Worm (Caenorhabditis elegans) whole organism, L1 larva: ENCODE data around the gene gegf-1.

ENCODE experiments used
- C16A3.4 ChIP-seq: fragments of 150-350 bp; optimal IDR thresholded peaks from 2 replicates; lab custom pipeline; 2014; ENCODE audit warnings: missing biosample characterization, missing genetic modification characterization
- F16B12.6 ChIP-seq: fragments of 150-350 bp; optimal IDR thresholded peaks from 2 replicates; lab custom pipeline; 2014; ENCODE audit warnings: missing biosample characterization, missing genetic modification characterization
- Y116A8C.19 ChIP-seq: sonication (generic microtip); optimal IDR thresholded peaks from 2 replicates; lab custom pipeline; 2016; ENCODE audit warnings: missing compliant biosample characterization, missing genetic modification characterization, borderline replicate concordance
- aha-1 ChIP-seq: fragments of 150-350 bp; optimal IDR thresholded peaks from 2 replicates; lab custom pipeline; 2014; ENCODE audit warnings: missing biosample characterization, missing genetic modification characterization
- blmp-1 ChIP-seq: fragments of 150-350 bp; optimal IDR thresholded peaks from 2 replicates; lab custom pipeline; 2014; ENCODE audit warnings: missing biosample characterization, missing genetic modification characterization
- ceh-8 ChIP-seq: fragments of 200-800 bp; sonication (Bioruptor generic); optimal IDR thresholded peaks from 2 replicates; lab custom pipeline; 2018; ENCODE audit warnings: mild to moderate bottlenecking, missing genetic modification characterization, moderate library complexity, missing compliant biosample characterization
- ceh-82 ChIP-seq, 3 experiments: fragments of 150-350 bp in 1 of 3; sonication (generic microtip) in 2 of 3; optimal IDR thresholded peaks; 2 replicates each; lab custom pipeline; 2014 to 2017; ENCODE audit warnings: missing biosample characterization in 3 of 3, missing genetic modification characterization in 3 of 3
- ceh-88 ChIP-seq: fragments of 200-800 bp; sonication (Bioruptor generic); IDR thresholded peaks from 2 replicates; pipeline ENCODE4 v1.3.6; 2022; ENCODE audit warnings: missing genetic modification characterization, missing compliant biosample characterization
- dpl-1 ChIP-seq, 3 experiments: fragments of 150-350 bp in 2 of 3; sonication (generic microtip) in 1 of 3; optimal IDR thresholded peaks; 2 replicates each; lab custom pipeline; 2014 to 2017; ENCODE audit warnings: missing biosample characterization in 3 of 3, missing genetic modification characterization in 3 of 3, missing genetic modification reagents in 3 of 3
- dsc-1 ChIP-seq: sonication (generic microtip); optimal IDR thresholded peaks from 2 replicates; lab custom pipeline; 2016; ENCODE audit warnings: mild to moderate bottlenecking, missing genetic modification characterization, missing compliant biosample characterization
- egl-13 ChIP-seq: sonication (generic microtip); optimal IDR thresholded peaks from 2 replicates; lab custom pipeline; 2016; ENCODE audit warnings: missing genotype, missing genetic modification reagents, missing genetic modification characterization, missing compliant biosample characterization
- elt-3 ChIP-seq, 6 experiments: fragments of 150-350 bp in 1 of 6; sonication (generic microtip); optimal IDR thresholded peaks; 2 replicates each; lab custom pipeline; 2017 to 2018; ENCODE audit warnings: missing biosample characterization in 6 of 6, missing genetic modification characterization in 6 of 6, inconsistent platforms in 1 of 6
- ets-5 ChIP-seq: fragments of 200-800 bp; sonication (Bioruptor generic); IDR thresholded peaks from 2 replicates; pipeline ENCODE4 v1.3.6; 2022; ENCODE audit warnings: missing genetic modification characterization, missing compliant biosample characterization
- fkh-8 ChIP-seq: sonication (generic microtip); optimal IDR thresholded peaks from 2 replicates; lab custom pipeline; 2016; ENCODE audit warnings: mild to moderate bottlenecking, missing genetic modification characterization, missing compliant biosample characterization
- hlh-17 ChIP-seq: fragments of 200-800 bp; sonication (Bioruptor generic); optimal IDR thresholded peaks from 2 replicates; lab custom pipeline; 2018; ENCODE audit warnings: missing genetic modification characterization, mild to moderate bottlenecking, missing compliant biosample characterization, moderate library complexity, borderline replicate concordance
- hlh-4 ChIP-seq: sonication (generic microtip); optimal IDR thresholded peaks from 2 replicates; lab custom pipeline; 2016; ENCODE audit warnings: mild to moderate bottlenecking, missing genetic modification characterization, missing compliant biosample characterization
- hpl-2 ChIP-seq: fragments of 150-350 bp; optimal IDR thresholded peaks from 2 replicates; lab custom pipeline; 2014; ENCODE audit warnings: missing biosample characterization, missing genetic modification reagents, missing genetic modification characterization
- irx-1 ChIP-seq: sonication (generic microtip); optimal IDR thresholded peaks from 2 replicates; lab custom pipeline; 2016; ENCODE audit warnings: missing genetic modification characterization, missing compliant biosample characterization
- lin-14 ChIP-seq: fragments of 200-800 bp; sonication (Bioruptor generic); optimal IDR thresholded peaks from 2 replicates; lab custom pipeline; 2018; ENCODE audit warnings: mild to moderate bottlenecking, missing genetic modification characterization, moderate library complexity, missing compliant biosample characterization
- lin-35 ChIP-seq, 2 experiments: fragments of 150-350 bp; optimal IDR thresholded peaks; 2 replicates each; lab custom pipeline; 2014; ENCODE audit warnings: missing biosample characterization in 2 of 2, missing genetic modification characterization in 2 of 2, missing genetic modification reagents in 2 of 2
- mdl-1 ChIP-seq, 2 experiments: fragments of 150-350 bp; optimal IDR thresholded peaks; 2 replicates each; lab custom pipeline; 2014 to 2017; ENCODE audit warnings: missing biosample characterization in 2 of 2, missing genetic modification characterization in 2 of 2, inconsistent platforms in 1 of 2
- mef-2 ChIP-seq: fragments of 150-350 bp; optimal IDR thresholded peaks from 2 replicates; lab custom pipeline; 2014; ENCODE audit warnings: missing biosample characterization, missing genetic modification characterization
- mep-1 ChIP-seq: fragments of 150-350 bp; optimal IDR thresholded peaks from 2 replicates; lab custom pipeline; 2014; ENCODE audit warnings: missing biosample characterization, missing genetic modification characterization
- nhr-20 ChIP-seq: sonication (generic microtip); optimal IDR thresholded peaks from 2 replicates; lab custom pipeline; 2016; ENCODE audit warnings: mild to moderate bottlenecking, missing genetic modification characterization, missing compliant biosample characterization
- nhr-237 ChIP-seq: fragments of 150-350 bp; optimal IDR thresholded peaks from 2 replicates; lab custom pipeline; 2014; ENCODE audit warnings: missing biosample characterization, missing genetic modification characterization
- nhr-28 ChIP-seq: fragments of 150-350 bp; optimal IDR thresholded peaks from 2 replicates; lab custom pipeline; 2014; ENCODE audit warnings: missing biosample characterization, missing genetic modification characterization
- nhr-77 ChIP-seq: fragments of 150-350 bp; optimal IDR thresholded peaks from 2 replicates; lab custom pipeline; 2014; ENCODE audit warnings: missing biosample characterization, missing genetic modification characterization
- nhr-85 ChIP-seq: sonication (generic microtip); peaks from one replicate; lab custom pipeline; 2016; ENCODE audit warnings: missing genetic modification characterization, inconsistent platforms, missing compliant biosample characterization
- rnt-1 ChIP-seq: sonication (generic microtip); optimal IDR thresholded peaks from 2 replicates; lab custom pipeline; 2016; ENCODE audit warnings: mild to moderate bottlenecking, missing genetic modification characterization, moderate library complexity, missing compliant biosample characterization
- skn-1 ChIP-seq: fragments of 150-350 bp; optimal IDR thresholded peaks from 2 replicates; lab custom pipeline; 2014; ENCODE audit warnings: missing biosample characterization, missing genetic modification characterization
- snpc-4 ChIP-seq: fragments of 150-350 bp; optimal IDR thresholded peaks from 2 replicates; lab custom pipeline; 2014; ENCODE audit warnings: missing biosample characterization, missing genetic modification characterization
- snu-23 ChIP-seq: sonication (generic microtip); optimal IDR thresholded peaks from 2 replicates; lab custom pipeline; 2016; ENCODE audit warnings: missing genetic modification characterization, missing compliant biosample characterization
- sup-37 ChIP-seq: fragments of 200-800 bp; sonication (Bioruptor generic); optimal IDR thresholded peaks from 2 replicates; lab custom pipeline; 2018; ENCODE audit warnings: mild to moderate bottlenecking, missing genetic modification characterization, missing compliant biosample characterization
- tbx-2 ChIP-seq: sonication (generic microtip); optimal IDR thresholded peaks from 2 replicates; lab custom pipeline; 2016; ENCODE audit warnings: missing genetic modification characterization, missing compliant biosample characterization
- unc-130 ChIP-seq: fragments of 150-350 bp; optimal IDR thresholded peaks from 2 replicates; lab custom pipeline; 2017; ENCODE audit warnings: missing biosample characterization, missing genetic modification characterization, inconsistent platforms
- ztf-11 ChIP-seq, 2 experiments: sonication (generic microtip); optimal IDR thresholded peaks; 2 replicates each; lab custom pipeline; 2016 to 2017; ENCODE audit warnings: missing genetic modification characterization in 2 of 2, missing biosample characterization in 1 of 2, missing compliant biosample characterization in 1 of 2

The gegf-1 gene

DNA sequence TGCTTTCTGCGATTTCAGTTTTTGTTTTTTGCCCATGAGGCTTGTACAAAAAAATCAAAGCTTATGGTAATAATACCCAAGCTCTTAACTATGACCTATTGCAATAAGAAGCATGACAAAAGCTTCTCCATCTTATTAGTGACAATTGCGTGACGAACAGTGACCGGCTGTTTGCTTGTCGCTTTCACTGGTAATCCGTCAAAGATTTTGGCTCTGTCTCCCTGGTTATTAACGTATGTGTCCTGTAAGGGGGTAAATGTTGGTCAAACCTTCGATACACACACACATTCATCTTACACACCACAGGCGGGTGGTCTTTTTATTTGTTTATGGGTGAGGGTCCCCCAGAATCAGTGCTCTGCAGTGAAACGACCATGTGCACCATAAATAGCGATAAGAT is 16.4 kb upstream of the gegf-1 start (continued):
- TF ChIP-seq ets-5 (GFP tag; lab: Robert Waterston, UW) (no peak), dpl-1 (GFP tag; optimal IDR thresholded peaks at IDR 0.05; lab: Kevin White, UChicago) (no peak), sup-37 (no peak), snu-23 (no peak), snpc-4 (tag; lab: Kevin White, UChicago) (no peak), lin-35 (GFP tag; optimal IDR thresholded peaks at IDR 0.05; lab: Kevin White, UChicago) (no peak), ceh-88 (GFP tag; lab: Robert Waterston, UW) (no peak), tbx-2 (tag; lab: Kevin White, UChicago) (peak; percentile 22)

- TF ChIP-seq ztf-11 (tag; optimal IDR thresholded peaks at IDR 0.05; lab: Kevin White, UChicago) (no peak), nhr-28 (tag; lab: Kevin White, UChicago) (no peak), mef-2 (tag; lab: Kevin White, UChicago) (no peak), fkh-8 (tag; lab: Kevin White, UChicago) (no peak), hlh-17 (no peak), hpl-2 (GFP tag; lab: Kevin White, UChicago) (no peak), elt-3 (tag; optimal IDR thresholded peaks at IDR 0.05; lab: Kevin White, UChicago) (no peak), dpl-1 (GFP tag; optimal IDR thresholded peaks at IDR 0.05; lab: Kevin White, UChicago) (no peak), ceh-8 (no peak), egl-13 (tag; lab: Kevin White, UChicago) (no peak), Y116A8C.19 (tag; lab: Kevin White, UChicago) (no peak), unc-130 (tag; lab: Kevin White, UChicago) (no peak), sup-37 (no peak), skn-1 (tag; lab: Kevin White, UChicago) (no peak), irx-1 (tag; lab: Kevin White, UChicago) (no peak), nhr-20 (tag; lab: Kevin White, UChicago) (no peak), nhr-237 (tag; lab: Kevin White, UChicago) (no peak)
Observed at ce11 chrIV:172990-173389, 15.3 kb upstream of the gegf-1 start.

DNA sequence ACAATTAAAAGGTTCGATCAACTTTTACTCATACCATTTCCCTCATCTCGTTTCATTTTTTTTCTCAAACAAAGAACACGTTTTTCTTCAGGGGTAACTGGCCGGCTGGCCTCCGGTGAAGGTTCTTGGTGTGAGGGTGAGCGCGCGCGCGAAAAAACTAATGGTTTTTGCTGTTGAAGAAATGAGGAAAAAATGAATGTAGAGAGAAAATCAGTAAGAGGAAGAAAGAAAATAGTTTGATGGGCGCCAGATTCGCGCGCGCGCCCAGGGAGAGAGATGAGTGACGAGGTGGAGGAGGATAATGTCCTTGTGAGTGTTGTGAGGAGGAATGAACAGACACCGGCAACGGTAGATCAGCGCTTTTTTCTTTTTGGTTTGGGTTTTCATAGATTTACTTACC is 13.3 kb upstream of the gegf-1 start:
- TF ChIP-seq lin-14 (GFP tag; lab: Kevin White, UChicago) = peak; percentile 74
- peak in 1 of 2 experiments; percentile 40 for TF ChIP-seq lin-35 (GFP tag; optimal IDR thresholded peaks at IDR 0.05; lab: Kevin White, UChicago)
- TF ChIP-seq mdl-1 (tag; optimal IDR thresholded peaks at IDR 0.05; lab: Kevin White, UChicago) = no peak
- TF ChIP-seq ceh-82 (tag; optimal IDR thresholded peaks at IDR 0.05; lab: Kevin White, UChicago) = peak in 1 of 3 experiments; percentile 10
- peak; percentile 12 for TF ChIP-seq nhr-20 (tag; lab: Kevin White, UChicago)
- peak; percentile 89 for TF ChIP-seq blmp-1
- no peak for TF ChIP-seq C16A3.4 (tag; lab: Kevin White, UChicago)
- peak in 1 of 3 experiments; percentile 38 for TF ChIP-seq dpl-1 (GFP tag; optimal IDR thresholded peaks at IDR 0.05; lab: Kevin White, UChicago)
- TF ChIP-seq snu-23 = peak; percentile 33
- no peak for TF ChIP-seq nhr-77 (tag; lab: Kevin White, UChicago)
- TF ChIP-seq mep-1 (tag; lab: Kevin White, UChicago) = peak; percentile 31

DNA sequence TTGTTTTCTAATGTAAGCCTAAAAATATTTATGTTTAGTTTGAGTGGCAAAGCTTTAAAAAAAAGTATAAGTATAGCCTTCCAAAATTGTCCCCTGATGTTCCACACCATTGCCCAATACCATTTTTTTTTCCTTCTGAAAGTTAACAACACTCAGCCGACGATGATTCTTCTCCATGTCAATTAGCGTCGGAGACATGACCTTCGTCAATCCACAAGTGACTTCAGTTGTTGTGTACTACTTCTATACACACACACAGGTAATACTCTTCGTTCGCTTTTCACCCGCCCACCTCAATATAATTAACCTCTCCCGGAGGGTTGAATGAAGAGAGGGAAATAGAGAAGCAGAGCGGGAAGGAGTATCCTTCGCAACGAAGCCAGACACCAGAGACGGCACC is 7.1 kb upstream of the gegf-1 start, which contains the start of gene cutl-24:
Gene cutl-24, plus strand, starts transcription at position 301 of the 400 bp plus-strand sequence.
- TF ChIP-seq dsc-1 (tag; lab: Kevin White, UChicago) (no peak), tbx-2 (tag; lab: Kevin White, UChicago) (no peak), blmp-1 (peak; percentile 18), nhr-85 (tag; lab: Kevin White, UChicago) (peak; percentile 61)

ce11 chrIV:162530-162929 is 4.8 kb upstream of the gegf-1 start, which contains the start of gene Y38C1AA.6:
Gene Y38C1AA.6 (plus strand): TSS chrIV:162830.
- TF ChIP-seq hlh-4 (tag; lab: Kevin White, UChicago) (no peak), lin-14 (GFP tag; lab: Kevin White, UChicago) (no peak), aha-1 (tag; lab: Kevin White, UChicago) (no peak), lin-35 (GFP tag; optimal IDR thresholded peaks at IDR 0.05; lab: Kevin White, UChicago) (no peak), F16B12.6 (tag; lab: Kevin White, UChicago) (no peak), rnt-1 (tag; lab: Kevin White, UChicago) (no peak), dpl-1 (GFP tag; optimal IDR thresholded peaks at IDR 0.05; lab: Kevin White, UChicago) (no peak)
